Fruit fly (Drosophila melanogaster): Measurements from ENCODE around the gene CG7990.

CG7990 gene

dm6 chrX:19155922-19156437 is 45.8 kb downstream of the CG7990 start (continued):
- TF ChIP-seq CG7928 (GFP tag; optimal IDR thresholded peaks at IDR 0.05), result peak; percentile 25
- peak; percentile 35; the same call in 1 of the 2 replicates for TF ChIP-seq dimm (GFP tag; IDR thresholded peaks at IDR 0.05)
- peak; percentile 85 for TF ChIP-seq CG15601 (tag; optimal IDR thresholded peaks at IDR 0.05)
- no peak for TF ChIP-seq zen2 (GFP tag; IDR thresholded peaks at IDR 0.05; ENCODE audit: partially characterized antibody)
- no peak for TF ChIP-seq chinmo (GFP tag; IDR thresholded peaks at IDR 0.05; ENCODE audit: partially characterized antibody)
- peak; percentile 87 for TF ChIP-seq sd (tag; optimal IDR thresholded peaks at IDR 0.05)
- TF ChIP-seq oc (tag; optimal IDR thresholded peaks at IDR 0.05), result peak; percentile 67
- TF ChIP-seq CG6813 (GFP tag; optimal IDR thresholded peaks at IDR 0.05), result peak; percentile 85
- TF ChIP-seq tx (GFP tag; optimal IDR thresholded peaks at IDR 0.05), result no peak
- peak; percentile 85 for TF ChIP-seq CoRest (tag; optimal IDR thresholded peaks at IDR 0.05)
- TF ChIP-seq CG34422 (GFP tag; IDR thresholded peaks at IDR 0.05), result peak; percentile 76; the same call in 2 of the 3 replicates
- TF ChIP-seq ato (GFP tag; IDR thresholded peaks at IDR 0.05; ENCODE audit: partially characterized antibody), result no peak
- TF ChIP-seq CG4854 (GFP tag; optimal IDR thresholded peaks at IDR 0.05), result peak; percentile 24
- TF ChIP-seq Hr3 (GFP tag; optimal IDR thresholded peaks at IDR 0.05), result peak; percentile 79
- peak; percentile 80 for TF ChIP-seq CG7556 (GFP tag; optimal IDR thresholded peaks at IDR 0.05)
- TF ChIP-seq Dip2 (GFP tag; IDR thresholded peaks at IDR 0.05), result no peak
- TF ChIP-seq Doc3 (GFP tag; IDR thresholded peaks at IDR 0.05; ENCODE audit: partially characterized antibody), result no peak
- TF ChIP-seq CG13894 (tag; optimal IDR thresholded peaks at IDR 0.05), result peak; percentile 40
- peak; percentile 57 for TF ChIP-seq CG15514 (GFP tag; optimal IDR thresholded peaks at IDR 0.05)
- no peak for TF ChIP-seq dm (GFP tag; optimal IDR thresholded peaks at IDR 0.05)
- TF ChIP-seq D19B (GFP tag; optimal IDR thresholded peaks at IDR 0.05), result peak; percentile 47
- TF ChIP-seq hb (GFP tag; IDR thresholded peaks at IDR 0.05; ENCODE audit: partially characterized antibody), result no peak
- peak; percentile 50 for TF ChIP-seq CG6854 (GFP tag; optimal IDR thresholded peaks at IDR 0.05)
- no peak for TF ChIP-seq D (optimal IDR thresholded peaks at IDR 0.05)
- peak; percentile 82 for TF ChIP-seq D (GFP tag; optimal IDR thresholded peaks at IDR 0.05)
- TF ChIP-seq ssp (GFP tag; IDR thresholded peaks at IDR 0.05), result peak; percentile 66
- peak; percentile 85 for TF ChIP-seq gcm (GFP tag; optimal IDR thresholded peaks at IDR 0.05)
- no peak for TF ChIP-seq CTCF (GFP tag; optimal IDR thresholded peaks at IDR 0.05)
- no peak for TF ChIP-seq Dfd (GFP tag; optimal IDR thresholded peaks at IDR 0.05)
- peak; percentile 80 for TF ChIP-seq dmrt99B (tag; optimal IDR thresholded peaks at IDR 0.05)
- no peak for TF ChIP-seq sna (GFP tag; IDR thresholded peaks at IDR 0.05; ENCODE audit: partially characterized antibody)
- peak; percentile 38 for TF ChIP-seq Dad (GFP tag; optimal IDR thresholded peaks at IDR 0.05)
- TF ChIP-seq MTF-1 (GFP tag; optimal IDR thresholded peaks at IDR 0.05; ENCODE audit: borderline replicate concordance), result peak; percentile 61
- TF ChIP-seq Hmx (GFP tag; optimal IDR thresholded peaks at IDR 0.05), result no peak
- peak; percentile 97 for TF ChIP-seq CG33557 (GFP tag; optimal IDR thresholded peaks at IDR 0.05)
- TF ChIP-seq grn (GFP tag; optimal IDR thresholded peaks at IDR 0.05), result peak; percentile 88
- peak; percentile 99 for TF ChIP-seq CG15696 (tag; optimal IDR thresholded peaks at IDR 0.05)
- TF ChIP-seq mam (GFP tag; optimal IDR thresholded peaks at IDR 0.05), result peak; percentile 38
- TF ChIP-seq D19A (tag; optimal IDR thresholded peaks at IDR 0.05), result peak; percentile 85
- peak; percentile 55 for TF ChIP-seq corto (GFP tag; optimal IDR thresholded peaks at IDR 0.05)
- TF ChIP-seq pfk (GFP tag; optimal IDR thresholded peaks at IDR 0.05), result peak; percentile 60
- no peak for TF ChIP-seq jigr1 (GFP tag; IDR thresholded peaks at IDR 0.05)
- peak; percentile 56; the same call in 1 of the 2 replicates for TF ChIP-seq CG14014 (GFP tag; IDR thresholded peaks at IDR 0.05)
- peak; percentile 85 for TF ChIP-seq Chrac-16 (GFP tag; optimal IDR thresholded peaks at IDR 0.05)
- no peak for TF ChIP-seq seq (GFP tag; IDR thresholded peaks at IDR 0.05)
- no peak for TF ChIP-seq eyg (GFP tag; optimal IDR thresholded peaks at IDR 0.05)
- TF ChIP-seq CG32532 (GFP tag; IDR thresholded peaks at IDR 0.05), result peak; percentile 86
- peak; percentile 25 for TF ChIP-seq fd3F (GFP tag; optimal IDR thresholded peaks at IDR 0.05)
- TF ChIP-seq yki (optimal IDR thresholded peaks at IDR 0.05), result no peak
- TF ChIP-seq CG1602 (GFP tag; optimal IDR thresholded peaks at IDR 0.05), result peak; percentile 84
- peak; percentile 51 for TF ChIP-seq CG31388 (GFP tag; optimal IDR thresholded peaks at IDR 0.05)

All from whole organism, embryonic.